Worm (Caenorhabditis elegans) whole organism, L1 larva: ENCODE measurements around the gene T26C5.2.

Experiments used
- F16B12.6 ChIP-seq: fragments of 150-350 bp; optimal IDR thresholded peaks from 2 replicates; lab custom pipeline; 2014; ENCODE audit warnings: missing biosample characterization, missing genetic modification characterization
- aly-2 ChIP-seq: fragments of 150-350 bp; optimal IDR thresholded peaks from 2 replicates; lab custom pipeline; 2014; ENCODE audit warnings: missing biosample characterization, missing genetic modification characterization
- ama-1 ChIP-seq: fragments of 150-350 bp; optimal IDR thresholded peaks from 2 replicates; lab custom pipeline; 2014
- blmp-1 ChIP-seq: fragments of 150-350 bp; optimal IDR thresholded peaks from 2 replicates; lab custom pipeline; 2014; ENCODE audit warnings: missing biosample characterization, missing genetic modification characterization
- ceh-8 ChIP-seq: fragments of 200-800 bp; sonication (Bioruptor generic); optimal IDR thresholded peaks from 2 replicates; lab custom pipeline; 2018; ENCODE audit warnings: mild to moderate bottlenecking, missing genetic modification characterization, moderate library complexity, missing compliant biosample characterization
- ces-1 ChIP-seq: fragments of 150-350 bp; optimal IDR thresholded peaks from 2 replicates; lab custom pipeline; 2014; ENCODE audit warnings: missing biosample characterization, missing genetic modification reagents, missing genetic modification characterization
- dpl-1 ChIP-seq, 3 experiments: fragments of 150-350 bp in 2 of 3; sonication (generic microtip) in 1 of 3; optimal IDR thresholded peaks; 2 replicates each; lab custom pipeline; 2014 to 2017; ENCODE audit warnings: missing biosample characterization in 3 of 3, missing genetic modification characterization in 3 of 3, missing genetic modification reagents in 3 of 3
- dsc-1 ChIP-seq: sonication (generic microtip); optimal IDR thresholded peaks from 2 replicates; lab custom pipeline; 2016; ENCODE audit warnings: mild to moderate bottlenecking, missing genetic modification characterization, missing compliant biosample characterization
- efl-1 ChIP-seq, 4 experiments: fragments of 150-350 bp; optimal IDR thresholded peaks in 3 of 4; peaks in 1 of 4; 1 replicate in 1 of 4; 2 replicates in 3 of 4; lab custom pipeline; 2014; ENCODE audit warnings: missing biosample characterization in 2 of 4, missing genetic modification characterization in 2 of 4, missing genetic modification reagents in 2 of 4
- efl-3 ChIP-seq: fragments of 200-800 bp; sonication (Bioruptor generic); optimal IDR thresholded peaks from 2 replicates; lab custom pipeline; 2018; ENCODE audit warnings: mild to moderate bottlenecking, missing genetic modification characterization, missing compliant biosample characterization
- egl-13 ChIP-seq: sonication (generic microtip); optimal IDR thresholded peaks from 2 replicates; lab custom pipeline; 2016; ENCODE audit warnings: missing genotype, missing genetic modification reagents, missing genetic modification characterization, missing compliant biosample characterization
- elt-3 ChIP-seq, 6 experiments: fragments of 150-350 bp in 1 of 6; sonication (generic microtip); optimal IDR thresholded peaks; 2 replicates each; lab custom pipeline; 2017 to 2018; ENCODE audit warnings: missing biosample characterization in 6 of 6, missing genetic modification characterization in 6 of 6, inconsistent platforms in 1 of 6
- fkh-10 ChIP-seq: sonication (generic microtip); optimal IDR thresholded peaks from 2 replicates; lab custom pipeline; 2017; ENCODE audit warnings: missing biosample characterization, missing genetic modification reagents, missing genetic modification characterization
- grh-1 ChIP-seq: fragments of 200-800 bp; sonication (Bioruptor generic); IDR thresholded peaks from 2 replicates; pipeline ENCODE4 v1.3.6; 2022; ENCODE audit warnings: missing genetic modification reagents, missing genetic modification characterization, missing compliant biosample characterization
- hlh-17 ChIP-seq: fragments of 200-800 bp; sonication (Bioruptor generic); optimal IDR thresholded peaks from 2 replicates; lab custom pipeline; 2018; ENCODE audit warnings: missing genetic modification characterization, mild to moderate bottlenecking, missing compliant biosample characterization, moderate library complexity, borderline replicate concordance
- hlh-4 ChIP-seq: sonication (generic microtip); optimal IDR thresholded peaks from 2 replicates; lab custom pipeline; 2016; ENCODE audit warnings: mild to moderate bottlenecking, missing genetic modification characterization, missing compliant biosample characterization
- jun-1 ChIP-seq: fragments of 150-350 bp; optimal IDR thresholded peaks from 2 replicates; lab custom pipeline; 2014; ENCODE audit warnings: missing biosample characterization, missing genetic modification reagents, missing genetic modification characterization
- lin-13 ChIP-seq: fragments of 150-350 bp; optimal IDR thresholded peaks from 2 replicates; lab custom pipeline; 2014; ENCODE audit warnings: missing biosample characterization, missing genetic modification reagents, missing genetic modification characterization
- lin-14 ChIP-seq: fragments of 200-800 bp; sonication (Bioruptor generic); optimal IDR thresholded peaks from 2 replicates; lab custom pipeline; 2018; ENCODE audit warnings: mild to moderate bottlenecking, missing genetic modification characterization, moderate library complexity, missing compliant biosample characterization
- lin-35 ChIP-seq, 2 experiments: fragments of 150-350 bp; optimal IDR thresholded peaks; 2 replicates each; lab custom pipeline; 2014; ENCODE audit warnings: missing biosample characterization in 2 of 2, missing genetic modification characterization in 2 of 2, missing genetic modification reagents in 2 of 2
- lsy-2 ChIP-seq, 2 experiments: fragments of 150-350 bp; optimal IDR thresholded peaks; 2 replicates each; lab custom pipeline; 2014; ENCODE audit warnings: missing biosample characterization in 2 of 2, missing genetic modification characterization in 2 of 2
- mef-2 ChIP-seq: fragments of 150-350 bp; optimal IDR thresholded peaks from 2 replicates; lab custom pipeline; 2014; ENCODE audit warnings: missing biosample characterization, missing genetic modification characterization
- mep-1 ChIP-seq: fragments of 150-350 bp; optimal IDR thresholded peaks from 2 replicates; lab custom pipeline; 2014; ENCODE audit warnings: missing biosample characterization, missing genetic modification characterization
- nhr-11 ChIP-seq: fragments of 150-350 bp; optimal IDR thresholded peaks from 2 replicates; lab custom pipeline; 2014; ENCODE audit warnings: missing biosample characterization, missing genetic modification characterization
- nhr-19 ChIP-seq: fragments of 200-800 bp; sonication (Bioruptor generic); conservative IDR thresholded peaks from 2 replicates; pipeline ENCODE4 v1.3.6; 2022; ENCODE audit warnings: missing genetic modification characterization, missing compliant biosample characterization
- nhr-20 ChIP-seq: sonication (generic microtip); optimal IDR thresholded peaks from 2 replicates; lab custom pipeline; 2016; ENCODE audit warnings: mild to moderate bottlenecking, missing genetic modification characterization, missing compliant biosample characterization
- nhr-47 ChIP-seq: sonication (generic microtip); optimal IDR thresholded peaks from 2 replicates; lab custom pipeline; 2016; ENCODE audit warnings: mild to moderate bottlenecking, missing genetic modification characterization, moderate library complexity, missing compliant biosample characterization
- nhr-71 ChIP-seq: sonication (generic microtip); optimal IDR thresholded peaks from 2 replicates; lab custom pipeline; 2016; ENCODE audit warnings: mild to moderate bottlenecking, missing genetic modification characterization, moderate library complexity, missing compliant biosample characterization
- nhr-85 ChIP-seq: sonication (generic microtip); peaks from one replicate; lab custom pipeline; 2016; ENCODE audit warnings: missing genetic modification characterization, inconsistent platforms, missing compliant biosample characterization
- nhr-90 ChIP-seq: sonication (generic microtip); optimal IDR thresholded peaks from 2 replicates; lab custom pipeline; 2016; ENCODE audit warnings: mild to moderate bottlenecking, missing genetic modification characterization, missing compliant biosample characterization; ENCODE audit not compliant: poor library complexity
- pag-3 ChIP-seq: sonication (generic microtip); optimal IDR thresholded peaks from 2 replicates; lab custom pipeline; 2017; ENCODE audit warnings: missing genetic modification characterization, mild to moderate bottlenecking, missing compliant biosample characterization, antibody characterized with exemption, borderline replicate concordance; ENCODE audit not compliant: insufficient read depth
- rnt-1 ChIP-seq: sonication (generic microtip); optimal IDR thresholded peaks from 2 replicates; lab custom pipeline; 2016; ENCODE audit warnings: mild to moderate bottlenecking, missing genetic modification characterization, moderate library complexity, missing compliant biosample characterization
- snu-23 ChIP-seq: sonication (generic microtip); optimal IDR thresholded peaks from 2 replicates; lab custom pipeline; 2016; ENCODE audit warnings: missing genetic modification characterization, missing compliant biosample characterization
- swsn-7 ChIP-seq: sonication (generic microtip); optimal IDR thresholded peaks from 2 replicates; lab custom pipeline; 2016; ENCODE audit warnings: missing genetic modification characterization, missing compliant biosample characterization
- tbx-2 ChIP-seq: sonication (generic microtip); optimal IDR thresholded peaks from 2 replicates; lab custom pipeline; 2016; ENCODE audit warnings: missing genetic modification characterization, missing compliant biosample characterization
- tlp-1 ChIP-seq: fragments of 150-350 bp; optimal IDR thresholded peaks from 2 replicates; lab custom pipeline; 2014; ENCODE audit warnings: missing biosample characterization, missing genetic modification characterization
- unc-130 ChIP-seq: fragments of 150-350 bp; optimal IDR thresholded peaks from 2 replicates; lab custom pipeline; 2017; ENCODE audit warnings: missing biosample characterization, missing genetic modification characterization, inconsistent platforms
- unc-86 ChIP-seq: sonication (generic microtip); optimal IDR thresholded peaks from 2 replicates; lab custom pipeline; 2016; ENCODE audit warnings: missing genetic modification characterization, missing compliant biosample characterization
- vab-15 ChIP-seq: sonication (generic microtip); optimal IDR thresholded peaks from 2 replicates; lab custom pipeline; 2017; ENCODE audit warnings: missing genotype, mild to moderate bottlenecking, missing genetic modification characterization, missing compliant biosample characterization
- xbp-1 ChIP-seq: sonication (generic microtip); optimal IDR thresholded peaks from 2 replicates; lab custom pipeline; 2016; ENCODE audit warnings: missing genetic modification characterization, missing compliant biosample characterization
- zag-1 ChIP-seq: fragments of 150-350 bp; optimal IDR thresholded peaks from 2 replicates; lab custom pipeline; 2014; ENCODE audit warnings: missing biosample characterization, missing genetic modification characterization
- zip-4 ChIP-seq: fragments of 200-800 bp; sonication (Bioruptor generic); optimal IDR thresholded peaks from 2 replicates; lab custom pipeline; 2018; ENCODE audit warnings: mild to moderate bottlenecking, missing genetic modification characterization, moderate library complexity, missing compliant biosample characterization
- ztf-4 ChIP-seq: fragments of 150-350 bp; optimal IDR thresholded peaks from 2 replicates; lab custom pipeline; 2014; ENCODE audit warnings: missing biosample characterization, missing genetic modification characterization

Gene T26C5.2

ce11 chrII:9284358-9285170 lies 51.5 kb downstream of the T26C5.2 start:
- no peak for TF ChIP-seq egl-13 (tag; lab: Kevin White, UChicago)
- TF ChIP-seq rnt-1 (tag; lab: Kevin White, UChicago): peak; percentile 21
- TF ChIP-seq jun-1 (tag; lab: Kevin White, UChicago): peak; percentile 5
- peak; percentile 66 for TF ChIP-seq nhr-85 (tag; lab: Kevin White, UChicago)
- TF ChIP-seq blmp-1: peak; percentile 42
- no peak for TF ChIP-seq efl-1 (optimal IDR thresholded peaks at IDR 0.05; lab: Kevin White, UChicago)
- TF ChIP-seq efl-1 (GFP tag; optimal IDR thresholded peaks at IDR 0.05 in 1 of 2; lab: Kevin White, UChicago): peak in 1 of 2 experiments; percentile 64
- TF ChIP-seq efl-3 (GFP tag; lab: Kevin White, UChicago): peak; percentile 25
- peak in 1 of 2 experiments; percentile 55 for TF ChIP-seq lsy-2 (tag; optimal IDR thresholded peaks at IDR 0.05; lab: Kevin White, UChicago)
- no peak for TF ChIP-seq ces-1 (GFP tag; lab: Kevin White, UChicago)
- peak; percentile 26 for TF ChIP-seq mep-1
- TF ChIP-seq lin-14 (GFP tag; lab: Kevin White, UChicago): peak; percentile 16
- TF ChIP-seq ama-1 (lab: Kevin White, UChicago): no peak
- peak in 2 of 6 experiments; percentile 40 to 47 for TF ChIP-seq elt-3 (tag; optimal IDR thresholded peaks at IDR 0.05; lab: Kevin White, UChicago)

- TF ChIP-seq nhr-85 (tag; lab: Kevin White, UChicago) (peak; percentile 67), pag-3 (no peak), efl-1 (optimal IDR thresholded peaks at IDR 0.05; lab: Kevin White, UChicago) (peak; percentile 38 to 41), efl-1 (GFP tag; optimal IDR thresholded peaks at IDR 0.05 in 1 of 2; lab: Kevin White, UChicago) (peak in 1 of 2 experiments; percentile 37), unc-130 (tag; lab: Kevin White, UChicago) (no peak), zip-4 (GFP tag; lab: Kevin White, UChicago) (no peak), nhr-71 (tag; lab: Kevin White, UChicago) (peak; percentile 55), xbp-1 (tag; lab: Kevin White, UChicago) (peak; percentile 20), mef-2 (no peak), dsc-1 (tag; lab: Kevin White, UChicago) (peak; percentile 28), aly-2 (peak; percentile 18), nhr-47 (no peak), hlh-17 (GFP tag; lab: Kevin White, UChicago) (peak; percentile 25), tlp-1 (tag; lab: Kevin White, UChicago) (no peak), F16B12.6 (tag; lab: Kevin White, UChicago) (peak; percentile 72), grh-1 (GFP tag; lab: Robert Waterston, UW) (peak; percentile 27; the same call in 1 of the 2 replicates), dpl-1 (GFP tag; optimal IDR thresholded peaks at IDR 0.05; lab: Kevin White, UChicago) (peak in 2 of 3 experiments; percentile 11 to 46), ceh-8 (GFP tag; lab: Kevin White, UChicago) (peak; percentile 9), snu-23 (GFP tag; lab: Kevin White, UChicago) (peak; percentile 7), tbx-2 (tag; lab: Kevin White, UChicago) (no peak), nhr-19 (peak; percentile 49), lin-35 (GFP tag; optimal IDR thresholded peaks at IDR 0.05; lab: Kevin White, UChicago) (peak; percentile 2 to 16), rnt-1 (tag; lab: Kevin White, UChicago) (peak; percentile 13), lsy-2 (tag; optimal IDR thresholded peaks at IDR 0.05; lab: Kevin White, UChicago) (peak; percentile 43 to 76), vab-15 (tag; lab: Kevin White, UChicago) (no peak), nhr-20 (tag; lab: Kevin White, UChicago) (no peak), unc-86 (no peak), lin-13 (GFP tag; lab: Kevin White, UChicago) (no peak), nhr-90 (tag; lab: Kevin White, UChicago) (no peak), elt-3 (tag; optimal IDR thresholded peaks at IDR 0.05; lab: Kevin White, UChicago) (no peak), nhr-11 (no peak), egl-13 (tag; lab: Kevin White, UChicago) (peak; percentile 5), ztf-4 (tag; lab: Kevin White, UChicago) (peak; percentile 5), ama-1 (lab: Kevin White, UChicago) (peak; percentile 59), zag-1 (tag; lab: Kevin White, UChicago) (no peak), hlh-4 (tag; lab: Kevin White, UChicago) (no peak), fkh-10 (GFP tag; lab: Kevin White, UChicago) (peak; percentile 15), swsn-7 (peak; percentile 9)
Measured at ce11 chrII:9285171-9286025, 52.4 kb downstream of the T26C5.2 start, which contains the start of gene mtrr-1. Gene mtrr-1 (plus strand): TSS chrII:9285975.
